Fruit fly (Drosophila melanogaster) whole organism, wandering third instar larva: Measurements from ENCODE around the gene CG13607.

Source experiments
- pan ChIP-seq: fragments of >200 bp; optimal IDR thresholded peaks from 2 replicates; lab custom pipeline; 2017
- sage ChIP-seq: fragments of 200-800 bp; sonication (Bioruptor generic); optimal IDR thresholded peaks from 2 replicates; lab custom pipeline; 2016; ENCODE audit warnings: missing biosample characterization, mild to moderate bottlenecking, missing genetic modification characterization

dm6 chr3R:24116972-24117371 is 850 bp upstream of the CG13607 start:
- TF ChIP-seq sage (GFP tag; lab: Kevin White, UChicago) (no peak), pan (no peak)
